Fruit fly (Drosophila melanogaster) whole organism, adult: Measurements from ENCODE around the gene CG5390.

Source experiments
- CG11617 ChIP-seq: fragments of 200-800 bp; sonication (Bioruptor generic); optimal IDR thresholded peaks from 2 replicates; lab custom pipeline; 2017; ENCODE audit warnings: mild to moderate bottlenecking, missing biosample characterization, missing genetic modification reagents, missing genetic modification characterization
- CG14711 ChIP-seq: fragments of 200-800 bp; sonication (Bioruptor generic); optimal IDR thresholded peaks from 2 replicates; lab custom pipeline; 2018; ENCODE audit warnings: missing biosample characterization, mild to moderate bottlenecking, missing genetic modification characterization, moderate library complexity
- CG5204 ChIP-seq: fragments of 200-800 bp; sonication (Bioruptor generic); optimal IDR thresholded peaks from 2 replicates; lab custom pipeline; 2016; ENCODE audit warnings: missing biosample characterization, missing genetic modification characterization
- CG7101 ChIP-seq: fragments of 200-800 bp; sonication (Bioruptor generic); optimal IDR thresholded peaks from 2 replicates; lab custom pipeline; 2018; ENCODE audit warnings: missing biosample characterization, mild to moderate bottlenecking, missing genetic modification characterization, moderate library complexity
- Crg-1 ChIP-seq: fragments of 200-800 bp; sonication (Bioruptor generic); optimal IDR thresholded peaks from 2 replicates; lab custom pipeline; 2016; ENCODE audit warnings: missing biosample characterization, missing genetic modification characterization
- Mnt ChIP-seq: fragments of 200-800 bp; sonication (Bioruptor generic); optimal IDR thresholded peaks from 2 replicates; lab custom pipeline; 2016; ENCODE audit warnings: missing biosample characterization, mild to moderate bottlenecking, missing genetic modification characterization
- bab1 ChIP-seq: fragments of 200-800 bp; sonication (Bioruptor generic); optimal IDR thresholded peaks from 3 replicates; lab custom pipeline; 2019; ENCODE audit warnings: missing biosample characterization, mild to moderate bottlenecking, missing genetic modification characterization, moderate library complexity
- cnc ChIP-seq, 2 experiments: fragments of >200 bp; optimal IDR thresholded peaks; 2 replicates each; lab custom pipeline; 2017
- kay ChIP-seq: fragments of 200-800 bp; sonication (Bioruptor generic); peaks from one replicate; lab custom pipeline; 2016; ENCODE audit warnings: missing biosample characterization, missing genetic modification characterization, borderline replicate concordance
- ovo ChIP-seq: fragments of 200-800 bp; sonication (Bioruptor generic); optimal IDR thresholded peaks from 2 replicates; lab custom pipeline; 2016; ENCODE audit warnings: missing biosample characterization, missing genetic modification characterization

- TF ChIP-seq cnc (optimal IDR thresholded peaks at IDR 0.05; lab: Kevin White, UChicago) (no peak), kay (GFP tag; lab: Kevin White, UChicago) (no peak), CG11617 (GFP tag; lab: Kevin White, UChicago) (no peak), CG7101 (tag; lab: Kevin White, UChicago) (no peak), CG5204 (GFP tag; lab: Kevin White, UChicago) (no peak), CG14711 (tag; lab: Kevin White, UChicago) (no peak), Mnt (GFP tag; lab: Kevin White, UChicago) (no peak), Crg-1 (GFP tag; lab: Kevin White, UChicago) (no peak), ovo (GFP tag; lab: Kevin White, UChicago) (no peak), bab1 (GFP tag; lab: Kevin White, UChicago) (no peak)
These were observed 44.7 kb upstream of the CG5390 start for dm6 chr2L:10351130-10351529.
